Fruit fly (Drosophila melanogaster) whole organism, embryonic: Measurements from ENCODE around the gene JMJD4.

ENCODE experiments used
- Abd-B ChIP-seq: fragments of 200-800 bp; sonication (Bioruptor generic); optimal IDR thresholded peaks from 2 replicates; lab custom pipeline; 2018; ENCODE audit warnings: missing biosample characterization, mild to moderate bottlenecking, missing genetic modification characterization, moderate library complexity
- Atf3 ChIP-seq: fragments of 200-800 bp; sonication (Bioruptor generic); optimal IDR thresholded peaks from 3 replicates; lab custom pipeline; 2016; ENCODE audit warnings: missing biosample characterization, missing genetic modification characterization
- CG10366 ChIP-seq: fragments of 200-800 bp; sonication (Bioruptor generic); IDR thresholded peaks from 2 replicates; pipeline ENCODE4 v1.3.6; 2022; ENCODE audit warnings: missing biosample characterization, missing genetic modification characterization
- CG11398 ChIP-seq: fragments of 200-800 bp; sonication (Bioruptor generic); optimal IDR thresholded peaks from 2 replicates; lab custom pipeline; 2016; ENCODE audit warnings: missing biosample characterization, missing genetic modification characterization
- CG11560 ChIP-seq: fragments of 200-800 bp; sonication (Bioruptor generic); IDR thresholded peaks from 3 replicates; pipeline ENCODE4 v1.3.6; 2022; ENCODE audit warnings: missing biosample characterization, missing genetic modification characterization
- CG11696 ChIP-seq: fragments of 200-800 bp; sonication (Bioruptor generic); IDR thresholded peaks from 2 replicates; pipeline ENCODE4 v1.3.6; 2022; ENCODE audit warnings: missing biosample characterization, missing genetic modification characterization
- CG14441 ChIP-seq: fragments of 200-800 bp; sonication (Bioruptor generic); IDR thresholded peaks from 2 replicates; pipeline ENCODE4 v1.3.6; 2022; ENCODE audit warnings: missing biosample characterization, missing genetic modification characterization
- CG14710 ChIP-seq: fragments of 200-800 bp; sonication (Bioruptor generic); optimal IDR thresholded peaks from 3 replicates; lab custom pipeline; 2019; ENCODE audit warnings: missing biosample characterization, mild to moderate bottlenecking, missing genetic modification characterization, moderate library complexity
- CG15514 ChIP-seq: fragments of 200-800 bp; sonication (Bioruptor generic); optimal IDR thresholded peaks from 3 replicates; lab custom pipeline; 2017; ENCODE audit warnings: missing biosample characterization, missing genetic modification characterization, mild to moderate bottlenecking, moderate library complexity, missing genetic modification reagents
- CG15601 ChIP-seq: fragments of 200-800 bp; sonication (Bioruptor generic); optimal IDR thresholded peaks from 3 replicates; lab custom pipeline; 2019; ENCODE audit warnings: missing biosample characterization, mild to moderate bottlenecking, missing genetic modification characterization, moderate library complexity
- CG17802 ChIP-seq: fragments of 200-800 bp; sonication (Bioruptor generic); optimal IDR thresholded peaks from 2 replicates; lab custom pipeline; 2018; ENCODE audit warnings: missing biosample characterization, mild to moderate bottlenecking, missing genetic modification characterization, moderate library complexity
- CG31365 ChIP-seq: fragments of 200-800 bp; sonication (Bioruptor generic); optimal IDR thresholded peaks from 2 replicates; lab custom pipeline; 2018; ENCODE audit warnings: missing biosample characterization, mild to moderate bottlenecking, missing genetic modification characterization
- CG3163 ChIP-seq: fragments of 200-800 bp; sonication (Bioruptor generic); optimal IDR thresholded peaks from 3 replicates; lab custom pipeline; 2016; ENCODE audit warnings: missing biosample characterization, missing genetic modification characterization
- CG3281 ChIP-seq: fragments of 200-800 bp; sonication (Bioruptor generic); optimal IDR thresholded peaks from 3 replicates; lab custom pipeline; 2017; ENCODE audit warnings: missing biosample characterization, mild to moderate bottlenecking, missing genetic modification characterization
- CG33213 ChIP-seq: fragments of 200-800 bp; sonication (Bioruptor generic); optimal IDR thresholded peaks from 3 replicates; lab custom pipeline; 2016; ENCODE audit warnings: missing biosample characterization, missing genetic modification characterization
- CG4617 ChIP-seq: fragments of 200-800 bp; sonication (Bioruptor generic); optimal IDR thresholded peaks from 3 replicates; lab custom pipeline; 2016; ENCODE audit warnings: missing biosample characterization, missing genetic modification characterization, borderline replicate concordance
- CG5953 ChIP-seq: fragments of 200-800 bp; sonication (Bioruptor generic); IDR thresholded peaks from 2 replicates; pipeline ENCODE4 v1.3.6; 2022; ENCODE audit warnings: missing biosample characterization, missing genetic modification characterization
- CG6689 ChIP-seq: fragments of 200-800 bp; sonication (Bioruptor generic); IDR thresholded peaks from 2 replicates; pipeline ENCODE4 v1.3.6; 2022; ENCODE audit warnings: missing biosample characterization, missing genetic modification characterization
- CG9609 ChIP-seq: fragments of 200-800 bp; sonication (Bioruptor generic); optimal IDR thresholded peaks from 3 replicates; lab custom pipeline; 2016; ENCODE audit warnings: missing biosample characterization, missing genetic modification characterization
- Deaf1 ChIP-seq: fragments of 200-800 bp; optimal IDR thresholded peaks from 3 replicates; lab custom pipeline; 2019; ENCODE audit warnings: missing biosample characterization, mild to moderate bottlenecking, missing genetic modification characterization, moderate library complexity
- Ets65A ChIP-seq: fragments of 200-800 bp; sonication (Bioruptor generic); peaks from one replicate; lab custom pipeline; 2016; ENCODE audit warnings: missing biosample characterization, missing genetic modification characterization
- Hr3 ChIP-seq: fragments of 200-800 bp; sonication (Bioruptor generic); optimal IDR thresholded peaks from 3 replicates; lab custom pipeline; 2016; ENCODE audit warnings: missing biosample characterization, missing genetic modification characterization
- Hr78 ChIP-seq, 2 experiments: fragments of 200-800 bp in 1 of 2; fragments of >200 bp in 1 of 2; sonication (Bioruptor generic) in 1 of 2; optimal IDR thresholded peaks; 2 replicates each; lab custom pipeline; 2017 to 2019; ENCODE audit warnings: missing biosample characterization in 2 of 2, missing genetic modification characterization in 2 of 2, mild to moderate bottlenecking in 1 of 2, moderate library complexity in 1 of 2
- Max ChIP-seq: fragments of 200-800 bp; sonication (Bioruptor generic); optimal IDR thresholded peaks from 2 replicates; lab custom pipeline; 2016; ENCODE audit warnings: missing biosample characterization, mild to moderate bottlenecking, missing genetic modification characterization
- Mrtf ChIP-seq: fragments of 200-800 bp; sonication (Bioruptor generic); IDR thresholded peaks from 3 replicates; pipeline ENCODE4 v1.3.6; 2022; ENCODE audit warnings: missing biosample characterization, missing genetic modification characterization
- NC2α ChIP-seq: fragments of 200-800 bp; sonication (Bioruptor generic); optimal IDR thresholded peaks from 2 replicates; lab custom pipeline; 2016; ENCODE audit warnings: missing biosample characterization, missing genetic modification characterization
- Neu2 ChIP-seq: fragments of 200-800 bp; sonication (Bioruptor generic); optimal IDR thresholded peaks from 3 replicates; lab custom pipeline; 2016; ENCODE audit warnings: missing biosample characterization, missing genetic modification characterization, borderline replicate concordance
- PHDP ChIP-seq: fragments of 200-800 bp; sonication (Bioruptor generic); optimal IDR thresholded peaks from 3 replicates; lab custom pipeline; 2018; ENCODE audit warnings: missing biosample characterization, mild to moderate bottlenecking, missing genetic modification characterization, moderate library complexity
- Sin3A ChIP-seq: fragments of >200 bp; optimal IDR thresholded peaks from 2 replicates; lab custom pipeline; 2018
- Six4 ChIP-seq: fragments of 200-800 bp; sonication (Bioruptor generic); optimal IDR thresholded peaks from 2 replicates; lab custom pipeline; 2016; ENCODE audit warnings: missing biosample characterization, missing genetic modification characterization
- Stat92E ChIP-seq, 3 experiments: fragments of >200 bp in 2 of 3; fragments of 200-800 bp in 1 of 3; sonication (Bioruptor generic) in 1 of 3; optimal IDR thresholded peaks; 2 replicates each; lab custom pipeline; 2017 to 2019; ENCODE audit warnings: missing biosample characterization in 3 of 3, missing genetic modification characterization in 3 of 3, mild to moderate bottlenecking in 1 of 3, moderate library complexity in 1 of 3
- abd-A ChIP-seq: fragments of 200-800 bp; sonication (Bioruptor generic); optimal IDR thresholded peaks from 3 replicates; lab custom pipeline; 2019; ENCODE audit warnings: missing biosample characterization, mild to moderate bottlenecking, missing genetic modification characterization, moderate library complexity
- cad ChIP-seq: fragments of >200 bp; optimal IDR thresholded peaks from 2 replicates; lab custom pipeline; 2017; ENCODE audit warnings: missing biosample characterization, missing genetic modification characterization
- dimm ChIP-seq: fragments of 200-800 bp; sonication (Bioruptor generic); IDR thresholded peaks from 2 replicates; pipeline ENCODE4 v1.3.6; 2022; ENCODE audit warnings: missing biosample characterization, missing genetic modification characterization
- dpn ChIP-seq, 2 experiments: fragments of 200-800 bp; sonication (Bioruptor generic); optimal IDR thresholded peaks; 3 replicates each; lab custom pipeline; 2016; ENCODE audit warnings: missing biosample characterization in 2 of 2, missing genetic modification characterization in 2 of 2
- fd3F ChIP-seq: fragments of 200-800 bp; sonication (Bioruptor generic); optimal IDR thresholded peaks from 2 replicates; lab custom pipeline; 2018; ENCODE audit warnings: missing biosample characterization, mild to moderate bottlenecking, missing genetic modification characterization, moderate library complexity
- fd96Cb ChIP-seq: fragments of 200-800 bp; sonication (Bioruptor generic); optimal IDR thresholded peaks from 2 replicates; lab custom pipeline; 2018; ENCODE audit warnings: missing biosample characterization, mild to moderate bottlenecking, missing genetic modification characterization, moderate library complexity
- ftz-f1 ChIP-seq: fragments of 200-800 bp; sonication (Bioruptor generic); optimal IDR thresholded peaks from 2 replicates; lab custom pipeline; 2016; ENCODE audit warnings: missing biosample characterization, missing genetic modification characterization
- grn ChIP-seq: fragments of 200-800 bp; sonication (Bioruptor generic); optimal IDR thresholded peaks from 3 replicates; lab custom pipeline; 2017; ENCODE audit warnings: missing biosample characterization, missing genetic modification characterization
- h ChIP-seq: fragments of >200 bp; optimal IDR thresholded peaks from 2 replicates; lab custom pipeline; 2017
- phol ChIP-seq: fragments of 200-800 bp; sonication (Bioruptor generic); optimal IDR thresholded peaks from 3 replicates; lab custom pipeline; 2018; ENCODE audit warnings: missing biosample characterization, mild to moderate bottlenecking, missing genetic modification characterization, moderate library complexity
- prd ChIP-seq, 3 experiments: fragments of >200 bp in 2 of 3; fragments of 200-800 bp in 1 of 3; sonication (Bioruptor generic) in 1 of 3; optimal IDR thresholded peaks in 2 of 3; IDR thresholded peaks in 1 of 3; 2 replicates in 2 of 3; 3 replicates in 1 of 3; pipeline versions ENCODE4 v1.3.6 to Lab custom; 2017 to 2022; ENCODE audit warnings: missing biosample characterization in 1 of 3, missing genetic modification characterization in 1 of 3
- psq ChIP-seq: fragments of 200-800 bp; sonication (Bioruptor generic); optimal IDR thresholded peaks from 2 replicates; lab custom pipeline; 2017; ENCODE audit warnings: missing biosample characterization, missing genetic modification characterization
- run ChIP-seq: fragments of 200-800 bp; sonication (Bioruptor generic); optimal IDR thresholded peaks from 3 replicates; lab custom pipeline; 2018; ENCODE audit warnings: missing biosample characterization, mild to moderate bottlenecking, missing genetic modification characterization
- schlank ChIP-seq: fragments of 200-800 bp; sonication (Bioruptor generic); optimal IDR thresholded peaks from 2 replicates; lab custom pipeline; 2018; ENCODE audit warnings: missing biosample characterization, mild to moderate bottlenecking, missing genetic modification characterization
- scrt ChIP-seq: fragments of 200-800 bp; sonication (Bioruptor generic); optimal IDR thresholded peaks from 2 replicates; lab custom pipeline; 2018; ENCODE audit warnings: missing biosample characterization, mild to moderate bottlenecking, missing genetic modification characterization, moderate library complexity
- unc-4 ChIP-seq: fragments of 200-800 bp; sonication (Bioruptor generic); IDR thresholded peaks from 2 replicates; pipeline ENCODE4 v1.3.6; 2022; ENCODE audit warnings: missing biosample characterization, missing genetic modification characterization; ENCODE audit not compliant: partially characterized antibody
- unpg ChIP-seq: fragments of 200-800 bp; sonication (Bioruptor generic); optimal IDR thresholded peaks from 3 replicates; lab custom pipeline; 2018; ENCODE audit warnings: missing biosample characterization, mild to moderate bottlenecking, missing genetic modification characterization, moderate library complexity
- vfl ChIP-seq: fragments of 200-800 bp; sonication (Bioruptor generic); optimal IDR thresholded peaks from 2 replicates; lab custom pipeline; 2016; ENCODE audit warnings: missing biosample characterization, missing genetic modification characterization

The JMJD4 gene

dm6 chr2L:18137591-18138247, 21.4 kb downstream of the JMJD4 start, which contains the start of gene kel (continued):
- peak; percentile 47 for TF ChIP-seq PHDP (tag; lab: Kevin White, UChicago)
- TF ChIP-seq prd (optimal IDR thresholded peaks at IDR 0.05; lab: Kevin White, UChicago) = no peak
- peak; percentile 23; the same call in 1 of the 3 replicates for TF ChIP-seq prd (GFP tag; IDR thresholded peaks at IDR 0.05; lab: Robert Waterston, UW)
- TF ChIP-seq Hr3 (GFP tag; lab: Kevin White, UChicago) = peak; percentile 9
- no peak for TF ChIP-seq Abd-B (GFP tag; lab: Kevin White, UChicago)
- TF ChIP-seq phol (tag; lab: Kevin White, UChicago) = peak; percentile 50
- TF ChIP-seq CG15514 (GFP tag; lab: Kevin White, UChicago) = peak; percentile 90
- TF ChIP-seq psq (GFP tag; lab: Kevin White, UChicago) = no peak
- peak; percentile 22 for TF ChIP-seq CG15601 (tag; lab: Kevin White, UChicago)
- TF ChIP-seq CG17802 = peak; percentile 74
- peak; percentile 28 for TF ChIP-seq Sin3A (lab: Kevin White, UChicago)
- TF ChIP-seq CG31365 (tag; lab: Kevin White, UChicago) = peak; percentile 58
- peak; percentile 79 for TF ChIP-seq CG4617 (GFP tag; lab: Kevin White, UChicago)
- TF ChIP-seq CG11560 (tag; lab: Robert Waterston, UW) = no peak
- no peak for TF ChIP-seq CG9609
- TF ChIP-seq CG3281 (GFP tag; lab: Kevin White, UChicago) = peak; percentile 75
- TF ChIP-seq Neu2 = no peak
- peak; percentile 36 to 53 for TF ChIP-seq dpn (GFP tag; optimal IDR thresholded peaks at IDR 0.05; lab: Kevin White, UChicago)
- TF ChIP-seq CG11696 (GFP tag; lab: Robert Waterston, UW) = peak; percentile 28; the same call in 1 of the 2 replicates
- TF ChIP-seq abd-A (tag; lab: Kevin White, UChicago) = peak; percentile 7
- peak; percentile 23 for TF ChIP-seq CG3163 (GFP tag; lab: Kevin White, UChicago)
- TF ChIP-seq unc-4 (GFP tag; lab: Robert Waterston, UW) = peak; percentile 77
- no peak for TF ChIP-seq grn (GFP tag; lab: Kevin White, UChicago)
- no peak for TF ChIP-seq h (lab: Kevin White, UChicago)
- peak; percentile 26 for TF ChIP-seq Max (GFP tag; lab: Kevin White, UChicago)
- TF ChIP-seq unpg = peak; percentile 41
- no peak for TF ChIP-seq run (tag; lab: Kevin White, UChicago)
- TF ChIP-seq schlank (tag; lab: Kevin White, UChicago) = peak; percentile 66
- TF ChIP-seq Six4 (GFP tag; lab: Kevin White, UChicago) = no peak
- peak; percentile 25 for TF ChIP-seq CG11398 (GFP tag; lab: Kevin White, UChicago)
- peak; percentile 50 for TF ChIP-seq scrt (GFP tag; lab: Kevin White, UChicago)
- no peak for TF ChIP-seq Mrtf (GFP tag; lab: Robert Waterston, UW)
- peak; percentile 61 for TF ChIP-seq CG33213 (GFP tag; lab: Kevin White, UChicago)
- no peak for TF ChIP-seq Atf3 (GFP tag; lab: Kevin White, UChicago)
- TF ChIP-seq vfl (GFP tag; lab: Kevin White, UChicago) = peak; percentile 6
- peak; percentile 53 for TF ChIP-seq Deaf1
- TF ChIP-seq CG6689 (GFP tag; lab: Robert Waterston, UW) = no peak
- TF ChIP-seq CG14441 (GFP tag; lab: Robert Waterston, UW) = no peak
- peak; percentile 45 for TF ChIP-seq Ets65A (GFP tag; lab: Kevin White, UChicago)
- no peak for TF ChIP-seq Hr78 (GFP tag; optimal IDR thresholded peaks at IDR 0.05; lab: Kevin White, UChicago)
- TF ChIP-seq dimm (GFP tag; lab: Robert Waterston, UW) = no peak
- peak in 1 of 3 experiments; percentile 60 for TF ChIP-seq Stat92E (GFP tag; optimal IDR thresholded peaks at IDR 0.05; lab: Kevin White, UChicago)
- TF ChIP-seq NC2α (GFP tag; lab: Kevin White, UChicago) = no peak
- TF ChIP-seq fd3F = no peak
- no peak for TF ChIP-seq fd96Cb
- TF ChIP-seq CG10366 (GFP tag; lab: Robert Waterston, UW) = no peak; the same call in 1 of the 2 replicates
- TF ChIP-seq ftz-f1 (GFP tag; lab: Kevin White, UChicago) = peak; percentile 11
- no peak for TF ChIP-seq CG5953
- peak; percentile 70 for TF ChIP-seq CG14710
- TF ChIP-seq cad (GFP tag; lab: Kevin White, UChicago) = peak; percentile 39
